Worm (Caenorhabditis elegans) whole organism, L1 larva: ENCODE data around the gene amdh-1.
A peak's percentile ranks its signal among the peaks of the same experiment; 100 is the strongest.

Source experiments
- aly-2 ChIP-seq: fragments of 150-350 bp; optimal IDR thresholded peaks from 2 replicates; lab custom pipeline; 2014; ENCODE audit warnings: missing biosample characterization, missing genetic modification characterization
- ama-1 ChIP-seq: fragments of 150-350 bp; optimal IDR thresholded peaks from 2 replicates; lab custom pipeline; 2014
- lin-35 ChIP-seq, 2 experiments: fragments of 150-350 bp; optimal IDR thresholded peaks; 2 replicates each; lab custom pipeline; 2014; ENCODE audit warnings: missing biosample characterization in 2 of 2, missing genetic modification characterization in 2 of 2, missing genetic modification reagents in 2 of 2
- nhr-19 ChIP-seq: fragments of 200-800 bp; sonication (Bioruptor generic); conservative IDR thresholded peaks from 2 replicates; pipeline ENCODE4 v1.3.6; 2022; ENCODE audit warnings: missing genetic modification characterization, missing compliant biosample characterization
- nhr-90 ChIP-seq: sonication (generic microtip); optimal IDR thresholded peaks from 2 replicates; lab custom pipeline; 2016; ENCODE audit warnings: mild to moderate bottlenecking, missing genetic modification characterization, missing compliant biosample characterization; ENCODE audit not compliant: poor library complexity
- sup-37 ChIP-seq: fragments of 200-800 bp; sonication (Bioruptor generic); optimal IDR thresholded peaks from 2 replicates; lab custom pipeline; 2018; ENCODE audit warnings: mild to moderate bottlenecking, missing genetic modification characterization, missing compliant biosample characterization

ce11 chrIII:6303114-6303647 lies 51.6 kb downstream of the amdh-1 start, which contains the start of gene F47D12.9:
- no peak for TF ChIP-seq aly-2 (tag; lab: Kevin White, UChicago)
- TF ChIP-seq lin-35 (GFP tag; optimal IDR thresholded peaks at IDR 0.05; lab: Kevin White, UChicago): peak; percentile 78 to 84
- peak; percentile 61 for TF ChIP-seq ama-1 (lab: Kevin White, UChicago)
- TF ChIP-seq sup-37 (GFP tag; lab: Kevin White, UChicago): peak; percentile 15
- peak; percentile 76 for TF ChIP-seq nhr-90
- TF ChIP-seq nhr-19 (GFP tag; lab: Robert Waterston, UW): peak; percentile 76
